Worm (Caenorhabditis elegans) whole organism, L2 larva: Measurements from ENCODE around the gene cat-1.

Experiments
- alr-1 ChIP-seq: fragments of 150-350 bp; optimal IDR thresholded peaks from 2 replicates; lab custom pipeline; 2014; ENCODE audit warnings: missing biosample characterization, missing genetic modification characterization
- ceh-16 ChIP-seq: fragments of 150-350 bp; optimal IDR thresholded peaks from 2 replicates; lab custom pipeline; 2014; ENCODE audit warnings: missing biosample characterization, missing genetic modification characterization
- fos-1 ChIP-seq: fragments of 150-350 bp; optimal IDR thresholded peaks from 2 replicates; lab custom pipeline; 2014; ENCODE audit warnings: missing biosample characterization, missing genetic modification characterization
- lin-13 ChIP-seq: fragments of 150-350 bp; optimal IDR thresholded peaks from 2 replicates; lab custom pipeline; 2014; ENCODE audit warnings: missing biosample characterization, missing genetic modification reagents, missing genetic modification characterization
- lsy-2 ChIP-seq, 2 experiments: fragments of 150-350 bp in 1 of 2; sonication (generic microtip) in 1 of 2; optimal IDR thresholded peaks; 2 replicates each; lab custom pipeline; 2014 to 2017; ENCODE audit warnings: missing biosample characterization in 2 of 2, missing genetic modification characterization in 2 of 2
- mdl-1 ChIP-seq, 2 experiments: fragments of 150-350 bp in 1 of 2; sonication (generic microtip) in 1 of 2; optimal IDR thresholded peaks; 2 replicates each; lab custom pipeline; 2017; ENCODE audit warnings: missing biosample characterization in 2 of 2, missing genetic modification characterization in 2 of 2
- peb-1 ChIP-seq: fragments of 150-350 bp; optimal IDR thresholded peaks from 2 replicates; lab custom pipeline; 2014; ENCODE audit warnings: missing biosample characterization, missing genetic modification characterization
- sem-4 ChIP-seq: fragments of 150-350 bp; optimal IDR thresholded peaks from 2 replicates; lab custom pipeline; 2014; ENCODE audit warnings: missing biosample characterization, missing genetic modification reagents, missing genetic modification characterization
- sma-9 ChIP-seq, 2 experiments: fragments of 150-350 bp in 1 of 2; sonication (generic microtip) in 1 of 2; optimal IDR thresholded peaks; 2 replicates each; lab custom pipeline; 2014 to 2016; ENCODE audit warnings: missing genetic modification characterization in 2 of 2, mild to moderate bottlenecking in 1 of 2, missing biosample characterization in 1 of 2, missing compliant biosample characterization in 1 of 2, missing genetic modification reagents in 1 of 2, moderate library complexity in 1 of 2
- unc-62 ChIP-seq: fragments of 150-350 bp; optimal IDR thresholded peaks from 2 replicates; lab custom pipeline; 2014; ENCODE audit warnings: missing biosample characterization, missing genetic modification reagents, missing genetic modification characterization
- ztf-11 ChIP-seq: sonication (generic microtip); optimal IDR thresholded peaks from 2 replicates; lab custom pipeline; 2017; ENCODE audit warnings: missing biosample characterization, missing genetic modification characterization

cat-1 gene

ce11 chrX:5659614-5660013 lies 50.9 kb downstream of the cat-1 start, which contains the start of gene T22B7.22 (continued):
- TF ChIP-seq mdl-1 (tag; optimal IDR thresholded peaks at IDR 0.05; lab: Kevin White, UChicago) (no peak), unc-62 (GFP tag; lab: Kevin White, UChicago) (no peak), sem-4 (tag; lab: Kevin White, UChicago) (no peak), lin-13 (GFP tag; lab: Kevin White, UChicago) (no peak), sma-9 (GFP tag; optimal IDR thresholded peaks at IDR 0.05; lab: Kevin White, UChicago) (peak; percentile 1), sma-9 (tag; optimal IDR thresholded peaks at IDR 0.05; lab: Kevin White, UChicago) (no peak), lsy-2 (tag; optimal IDR thresholded peaks at IDR 0.05; lab: Kevin White, UChicago) (no peak), ztf-11 (no peak), ceh-16 (tag; lab: Kevin White, UChicago) (no peak), fos-1 (peak; percentile 5), peb-1 (tag; lab: Kevin White, UChicago) (no peak), alr-1 (tag; lab: Kevin White, UChicago) (no peak)
